Worm (Caenorhabditis elegans): ENCODE measurements around the gene nep-5.

DNA sequence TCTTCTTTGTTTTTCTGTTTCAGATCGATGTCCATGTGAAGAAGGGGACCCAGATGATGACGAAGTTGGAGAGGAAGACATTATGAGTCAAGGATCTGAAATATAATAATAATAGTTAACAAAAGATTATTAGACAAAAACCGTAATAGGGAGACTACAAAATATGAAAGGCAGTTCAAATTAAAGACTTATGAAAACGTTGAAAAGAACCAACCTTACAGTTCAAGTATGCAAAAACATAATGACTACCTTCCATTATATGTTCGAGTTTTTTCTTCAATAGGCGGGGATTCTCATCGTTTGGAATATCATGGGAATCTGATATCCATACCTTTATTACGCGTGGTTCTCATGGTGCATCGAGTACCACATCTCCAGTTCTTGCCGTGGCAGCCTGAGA is 45.7 kb downstream of the nep-5 start, which contains the start of gene hlh-26:
- TF ChIP-seq dao-5 (tag; optimal IDR thresholded peaks at IDR 0.05): no peak
- TF ChIP-seq him-1 (tag; optimal IDR thresholded peaks at IDR 0.05): no peak
